Fruit fly (Drosophila melanogaster) whole organism, embryonic: ENCODE data around the gene Tasp1.

Source experiments
- Adf1 ChIP-seq: fragments of 200-800 bp; sonication (Bioruptor generic); IDR thresholded peaks from 2 replicates; pipeline ENCODE4 v1.3.6; 2022; ENCODE audit warnings: missing biosample characterization, missing genetic modification characterization
- CG10267 ChIP-seq: fragments of 200-800 bp; sonication (Bioruptor generic); optimal IDR thresholded peaks from 2 replicates; lab custom pipeline; 2018; ENCODE audit warnings: missing biosample characterization, mild to moderate bottlenecking, missing genetic modification characterization, moderate library complexity
- CG10274 ChIP-seq: fragments of 200-800 bp; sonication (Bioruptor generic); optimal IDR thresholded peaks from 3 replicates; lab custom pipeline; 2017; ENCODE audit warnings: missing biosample characterization, mild to moderate bottlenecking, missing genetic modification characterization
- CG11695 ChIP-seq: fragments of 200-800 bp; sonication (Bioruptor generic); IDR thresholded peaks from 3 replicates; pipeline ENCODE4 v1.3.6; 2022; ENCODE audit warnings: missing biosample characterization, missing genetic modification characterization
- CG12155 ChIP-seq: fragments of 200-800 bp; sonication (Bioruptor generic); optimal IDR thresholded peaks from 3 replicates; lab custom pipeline; 2016; ENCODE audit warnings: missing biosample characterization, missing genetic modification characterization
- CG14860 ChIP-seq: fragments of 200-800 bp; sonication (Bioruptor generic); IDR thresholded peaks from 3 replicates; pipeline ENCODE4 v1.3.6; 2022; ENCODE audit warnings: missing biosample characterization, missing genetic modification characterization; ENCODE audit not compliant: partially characterized antibody
- CG15479 ChIP-seq: fragments of 200-800 bp; sonication (Bioruptor generic); optimal IDR thresholded peaks from 3 replicates; lab custom pipeline; 2019; ENCODE audit warnings: missing biosample characterization, mild to moderate bottlenecking, missing genetic modification characterization, moderate library complexity
- CG17361 ChIP-seq: fragments of 200-800 bp; sonication (Bioruptor generic); IDR thresholded peaks from 3 replicates; pipeline ENCODE4 v1.3.6; 2022; ENCODE audit warnings: missing biosample characterization, missing genetic modification characterization
- CG17568 ChIP-seq: fragments of 200-800 bp; sonication (Bioruptor generic); optimal IDR thresholded peaks from 2 replicates; lab custom pipeline; 2018; ENCODE audit warnings: missing biosample characterization, mild to moderate bottlenecking, missing genetic modification characterization, moderate library complexity
- CG18011 ChIP-seq: fragments of 200-800 bp; sonication (Bioruptor generic); optimal IDR thresholded peaks from 2 replicates; lab custom pipeline; 2017; ENCODE audit warnings: missing biosample characterization, missing genetic modification characterization, mild to moderate bottlenecking, moderate library complexity, missing genotype
- CG18599 ChIP-seq: fragments of 200-800 bp; sonication (Bioruptor generic); optimal IDR thresholded peaks from 3 replicates; lab custom pipeline; 2017; ENCODE audit warnings: missing biosample characterization, missing genetic modification characterization, mild to moderate bottlenecking, moderate library complexity, missing genetic modification reagents
- CG33213 ChIP-seq: fragments of 200-800 bp; sonication (Bioruptor generic); optimal IDR thresholded peaks from 3 replicates; lab custom pipeline; 2016; ENCODE audit warnings: missing biosample characterization, missing genetic modification characterization
- CG5245 ChIP-seq: fragments of 200-800 bp; sonication (Bioruptor generic); optimal IDR thresholded peaks from 3 replicates; lab custom pipeline; 2016; ENCODE audit warnings: missing biosample characterization, missing genetic modification characterization
- CG7357 ChIP-seq: fragments of 200-800 bp; sonication (Bioruptor generic); IDR thresholded peaks from 3 replicates; pipeline ENCODE4 v1.3.6; 2022; ENCODE audit warnings: missing biosample characterization, missing genetic modification characterization
- CG8089 ChIP-seq: fragments of 200-800 bp; sonication (Bioruptor generic); optimal IDR thresholded peaks from 3 replicates; lab custom pipeline; 2016; ENCODE audit warnings: missing biosample characterization, missing genetic modification characterization
- Deaf1 ChIP-seq: fragments of 200-800 bp; optimal IDR thresholded peaks from 3 replicates; lab custom pipeline; 2019; ENCODE audit warnings: missing biosample characterization, mild to moderate bottlenecking, missing genetic modification characterization, moderate library complexity
- Ets97D ChIP-seq: fragments of 200-800 bp; sonication (Bioruptor generic); optimal IDR thresholded peaks from 3 replicates; lab custom pipeline; 2016; ENCODE audit warnings: missing biosample characterization, missing genetic modification characterization
- Fer1 ChIP-seq: fragments of 200-800 bp; sonication (Bioruptor generic); optimal IDR thresholded peaks from 2 replicates; lab custom pipeline; 2017; ENCODE audit warnings: missing biosample characterization, mild to moderate bottlenecking, missing genetic modification characterization
- GATAe ChIP-seq: fragments of 200-800 bp; sonication (Bioruptor generic); conservative IDR thresholded peaks from 2 replicates; pipeline ENCODE4 v1.3.6; 2022; ENCODE audit warnings: missing biosample characterization, missing genetic modification characterization
- Hr39 ChIP-seq: fragments of >200 bp; optimal IDR thresholded peaks from 2 replicates; lab custom pipeline; 2017
- Mes4 ChIP-seq: fragments of 200-800 bp; sonication (Bioruptor generic); optimal IDR thresholded peaks from 2 replicates; lab custom pipeline; 2016; ENCODE audit warnings: missing biosample characterization, missing genetic modification characterization
- Mrtf ChIP-seq: fragments of 200-800 bp; sonication (Bioruptor generic); IDR thresholded peaks from 3 replicates; pipeline ENCODE4 v1.3.6; 2022; ENCODE audit warnings: missing biosample characterization, missing genetic modification characterization
- Nf-YA ChIP-seq: fragments of 200-800 bp; sonication (Bioruptor generic); IDR thresholded peaks from 2 replicates; pipeline ENCODE4 v1.3.6; 2022; ENCODE audit warnings: missing biosample characterization, missing genetic modification characterization
- Side ChIP-seq: fragments of 200-800 bp; sonication (Bioruptor generic); optimal IDR thresholded peaks from 2 replicates; lab custom pipeline; 2016; ENCODE audit warnings: missing biosample characterization, missing genetic modification characterization
- Six4 ChIP-seq: fragments of 200-800 bp; sonication (Bioruptor generic); optimal IDR thresholded peaks from 2 replicates; lab custom pipeline; 2016; ENCODE audit warnings: missing biosample characterization, missing genetic modification characterization
- Xbp1 ChIP-seq: fragments of 200-800 bp; sonication (Bioruptor generic); optimal IDR thresholded peaks from 3 replicates; lab custom pipeline; 2016; ENCODE audit warnings: missing biosample characterization, mild to moderate bottlenecking, missing genetic modification characterization
- Xrp1 ChIP-seq: fragments of 200-800 bp; sonication (Bioruptor generic); IDR thresholded peaks from 2 replicates; pipeline ENCODE4 v1.3.6; 2022; ENCODE audit warnings: missing biosample characterization, missing genetic modification characterization
- abd-A ChIP-seq: fragments of 200-800 bp; sonication (Bioruptor generic); optimal IDR thresholded peaks from 3 replicates; lab custom pipeline; 2019; ENCODE audit warnings: missing biosample characterization, mild to moderate bottlenecking, missing genetic modification characterization, moderate library complexity
- cad ChIP-seq: fragments of >200 bp; optimal IDR thresholded peaks from 2 replicates; lab custom pipeline; 2017; ENCODE audit warnings: missing biosample characterization, missing genetic modification characterization
- corto ChIP-seq: fragments of 200-800 bp; sonication (Bioruptor generic); optimal IDR thresholded peaks from 2 replicates; lab custom pipeline; 2016; ENCODE audit warnings: missing biosample characterization, mild to moderate bottlenecking, missing genetic modification characterization, moderate library complexity
- crol ChIP-seq: fragments of 200-800 bp; sonication (Bioruptor generic); IDR thresholded peaks from 2 replicates; pipeline ENCODE4 v1.3.6; 2022; ENCODE audit warnings: missing biosample characterization, missing genetic modification characterization
- dmrt11E ChIP-seq: fragments of 200-800 bp; sonication (Bioruptor generic); optimal IDR thresholded peaks from 3 replicates; lab custom pipeline; 2018; ENCODE audit warnings: missing biosample characterization, mild to moderate bottlenecking, missing genetic modification characterization, moderate library complexity
- eve ChIP-seq, 2 experiments: fragments of >200 bp; optimal IDR thresholded peaks; 2 replicates each; lab custom pipeline; 2017; ENCODE audit warnings: missing biosample characterization in 2 of 2, missing genetic modification characterization in 2 of 2
- ftz-f1 ChIP-seq: fragments of 200-800 bp; sonication (Bioruptor generic); optimal IDR thresholded peaks from 2 replicates; lab custom pipeline; 2016; ENCODE audit warnings: missing biosample characterization, missing genetic modification characterization
- gt ChIP-seq: fragments of 200-800 bp; sonication (Bioruptor generic); IDR thresholded peaks from 2 replicates; pipeline ENCODE4 v1.3.6; 2022; ENCODE audit warnings: missing biosample characterization, missing genetic modification characterization
- hb ChIP-seq: fragments of 200-800 bp; sonication (Bioruptor generic); IDR thresholded peaks from 3 replicates; pipeline ENCODE4 v1.3.6; 2022; ENCODE audit warnings: missing biosample characterization, missing genetic modification characterization; ENCODE audit not compliant: partially characterized antibody
- ind ChIP-seq: fragments of 200-800 bp; sonication (Bioruptor generic); optimal IDR thresholded peaks from 3 replicates; lab custom pipeline; 2016; ENCODE audit warnings: missing biosample characterization, missing genetic modification characterization
- jumu ChIP-seq: fragments of 200-800 bp; sonication (Bioruptor generic); optimal IDR thresholded peaks from 3 replicates; lab custom pipeline; 2016; ENCODE audit warnings: missing biosample characterization, missing genetic modification characterization
- nau ChIP-seq: fragments of 200-800 bp; sonication (Bioruptor generic); optimal IDR thresholded peaks from 3 replicates; lab custom pipeline; 2017; ENCODE audit warnings: missing biosample characterization, mild to moderate bottlenecking, missing genetic modification characterization, missing genetic modification reagents
- nerfin-1 ChIP-seq: fragments of 200-800 bp; sonication (Bioruptor generic); optimal IDR thresholded peaks from 3 replicates; lab custom pipeline; 2019; ENCODE audit warnings: missing biosample characterization, mild to moderate bottlenecking, missing genetic modification characterization, moderate library complexity
- nmo ChIP-seq: fragments of 200-800 bp; sonication (Bioruptor generic); optimal IDR thresholded peaks from 2 replicates; lab custom pipeline; 2018; ENCODE audit warnings: missing biosample characterization, mild to moderate bottlenecking, missing genetic modification characterization, moderate library complexity
- odd ChIP-seq: fragments of 200-800 bp; sonication (Bioruptor generic); optimal IDR thresholded peaks from 2 replicates; lab custom pipeline; 2017; ENCODE audit warnings: missing biosample characterization, mild to moderate bottlenecking, missing genetic modification characterization
- pho ChIP-seq: fragments of 200-800 bp; sonication (Bioruptor generic); optimal IDR thresholded peaks from 2 replicates; lab custom pipeline; 2016; ENCODE audit warnings: missing biosample characterization, missing genetic modification characterization
- phol ChIP-seq: fragments of 200-800 bp; sonication (Bioruptor generic); optimal IDR thresholded peaks from 3 replicates; lab custom pipeline; 2018; ENCODE audit warnings: missing biosample characterization, mild to moderate bottlenecking, missing genetic modification characterization, moderate library complexity
- pita ChIP-seq: fragments of 200-800 bp; sonication (Bioruptor generic); optimal IDR thresholded peaks from 2 replicates; lab custom pipeline; 2017; ENCODE audit warnings: missing biosample characterization, mild to moderate bottlenecking, missing genetic modification characterization
- prd ChIP-seq, 3 experiments: fragments of >200 bp in 2 of 3; fragments of 200-800 bp in 1 of 3; sonication (Bioruptor generic) in 1 of 3; optimal IDR thresholded peaks in 2 of 3; IDR thresholded peaks in 1 of 3; 2 replicates in 2 of 3; 3 replicates in 1 of 3; pipeline versions ENCODE4 v1.3.6 to Lab custom; 2017 to 2022; ENCODE audit warnings: missing biosample characterization in 1 of 3, missing genetic modification characterization in 1 of 3
- salm ChIP-seq: fragments of 200-800 bp; sonication (Bioruptor generic); optimal IDR thresholded peaks from 2 replicates; lab custom pipeline; 2018; ENCODE audit warnings: missing biosample characterization, mild to moderate bottlenecking, missing genetic modification characterization
- sd ChIP-seq: fragments of 200-800 bp; sonication (Bioruptor generic); optimal IDR thresholded peaks from 3 replicates; lab custom pipeline; 2018; ENCODE audit warnings: missing biosample characterization, mild to moderate bottlenecking, missing genetic modification characterization, moderate library complexity
- wek ChIP-seq: fragments of 200-800 bp; sonication (Bioruptor generic); optimal IDR thresholded peaks from 3 replicates; lab custom pipeline; 2018; ENCODE audit warnings: missing biosample characterization, mild to moderate bottlenecking, missing genetic modification characterization, moderate library complexity

Gene Tasp1

DNA sequence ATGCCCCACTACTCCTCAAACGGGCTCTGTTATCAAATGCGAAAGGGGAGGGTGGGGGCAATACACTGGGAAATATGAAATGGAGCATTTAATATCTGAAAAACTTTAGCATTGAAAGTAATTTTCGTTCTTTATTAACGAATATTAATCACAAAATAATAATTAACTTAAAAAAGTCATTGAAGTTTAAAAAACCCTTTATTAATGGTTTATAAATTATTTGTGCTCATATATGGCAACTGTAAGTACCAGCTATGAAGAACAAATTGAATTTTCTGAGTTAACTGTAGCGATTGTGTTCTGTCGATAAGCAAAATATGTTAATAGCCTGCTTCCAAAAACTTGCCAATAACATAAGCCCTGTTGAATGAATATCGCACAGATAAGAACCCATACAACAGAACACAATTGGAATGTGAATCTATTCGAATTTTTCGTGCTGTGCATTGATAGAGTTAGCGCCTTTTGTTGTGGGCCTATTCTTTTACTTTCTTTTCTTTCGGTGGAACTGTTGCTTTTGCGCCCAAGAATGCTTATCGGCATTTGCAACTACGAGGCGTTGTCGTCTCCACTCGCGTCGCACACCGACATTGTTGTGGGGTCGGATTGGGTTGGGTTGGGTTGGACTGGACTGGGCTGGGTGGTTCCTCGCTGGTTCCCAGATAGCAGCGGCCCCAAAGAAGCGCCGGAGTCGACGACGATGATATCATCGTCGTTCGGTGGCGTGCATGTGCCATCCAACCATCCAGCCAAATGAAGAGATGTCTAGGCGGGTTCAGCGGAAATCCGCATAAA lies 26.3 kb downstream of the Tasp1 start (continued):
- TF ChIP-seq CG17568 (GFP tag; lab: Kevin White, UChicago): no peak
- no peak for TF ChIP-seq nerfin-1 (tag; lab: Kevin White, UChicago)
- TF ChIP-seq corto (GFP tag; lab: Kevin White, UChicago): no peak
- no peak for TF ChIP-seq Mes4 (GFP tag; lab: Kevin White, UChicago)
- no peak for TF ChIP-seq hb (GFP tag; lab: Robert Waterston, UW)
- no peak for TF ChIP-seq ftz-f1 (GFP tag; lab: Kevin White, UChicago)
- TF ChIP-seq Ets97D (GFP tag; lab: Kevin White, UChicago): no peak
- no peak for TF ChIP-seq Adf1 (GFP tag; lab: Robert Waterston, UW)
- peak; percentile 38 for TF ChIP-seq CG12155 (GFP tag; lab: Kevin White, UChicago)
- no peak for TF ChIP-seq nmo
- no peak for TF ChIP-seq CG15479 (GFP tag; lab: Kevin White, UChicago)
- no peak for TF ChIP-seq GATAe (GFP tag; lab: Robert Waterston, UW)
- TF ChIP-seq wek (GFP tag; lab: Kevin White, UChicago): no peak
- peak; percentile 26 for TF ChIP-seq Fer1 (GFP tag; lab: Kevin White, UChicago)
- peak; percentile 54 for TF ChIP-seq odd (GFP tag; lab: Kevin White, UChicago)
- no peak for TF ChIP-seq Six4 (GFP tag; lab: Kevin White, UChicago)
- TF ChIP-seq salm (tag; lab: Kevin White, UChicago): peak; percentile 13
- TF ChIP-seq jumu (GFP tag; lab: Kevin White, UChicago): no peak
- TF ChIP-seq Deaf1 (tag; lab: Kevin White, UChicago): no peak
- no peak for TF ChIP-seq CG33213
- TF ChIP-seq nau (GFP tag; lab: Kevin White, UChicago): no peak
- no peak for TF ChIP-seq prd (optimal IDR thresholded peaks at IDR 0.05; lab: Kevin White, UChicago)
- TF ChIP-seq prd (GFP tag; IDR thresholded peaks at IDR 0.05; lab: Robert Waterston, UW): no peak
- peak; percentile 89; the same call in 2 of the 3 replicates for TF ChIP-seq CG17361 (GFP tag; lab: Robert Waterston, UW)
- TF ChIP-seq Hr39 (lab: Kevin White, UChicago): no peak
- TF ChIP-seq Nf-YA (GFP tag; lab: Robert Waterston, UW): no peak
- no peak; the same call in 1 of the 2 replicates for TF ChIP-seq Xrp1
- no peak for TF ChIP-seq CG14860 (GFP tag; lab: Robert Waterston, UW)
- TF ChIP-seq CG7357 (GFP tag; lab: Robert Waterston, UW): 0 out of 3 replicates have a peak, but pooled peaks have one; percentile 16
- TF ChIP-seq crol (GFP tag; lab: Robert Waterston, UW): peak; percentile 78
- TF ChIP-seq CG18011 (GFP tag; lab: Kevin White, UChicago): no peak
- TF ChIP-seq CG10274 (GFP tag; lab: Kevin White, UChicago): peak; percentile 46
- peak in 1 of 2 experiments; percentile 87 for TF ChIP-seq eve (GFP tag; optimal IDR thresholded peaks at IDR 0.05; lab: Kevin White, UChicago)
- TF ChIP-seq sd (tag; lab: Kevin White, UChicago): peak; percentile 76
- TF ChIP-seq CG5245 (GFP tag; lab: Kevin White, UChicago): no peak
- TF ChIP-seq CG11695 (GFP tag; lab: Robert Waterston, UW): 0 out of 3 replicates have a peak, but pooled peaks have one; percentile 17
- TF ChIP-seq Side (GFP tag; lab: Kevin White, UChicago): no peak
- no peak for TF ChIP-seq Mrtf (GFP tag; lab: Robert Waterston, UW)
- TF ChIP-seq cad: no peak
- TF ChIP-seq dmrt11E (tag; lab: Kevin White, UChicago): peak; percentile 45
- TF ChIP-seq CG8089 (GFP tag; lab: Kevin White, UChicago): no peak
- no peak for TF ChIP-seq abd-A (tag; lab: Kevin White, UChicago)
- no peak for TF ChIP-seq pho
- TF ChIP-seq Xbp1 (GFP tag; lab: Kevin White, UChicago): peak; percentile 29
- peak; percentile 40 for TF ChIP-seq ind
- peak; percentile 42 for TF ChIP-seq CG18599
- TF ChIP-seq phol (tag; lab: Kevin White, UChicago): no peak
- no peak for TF ChIP-seq pita
- no peak for TF ChIP-seq gt (GFP tag; lab: Robert Waterston, UW)
- peak; percentile 43 for TF ChIP-seq CG10267 (tag; lab: Kevin White, UChicago)
